Worm (Caenorhabditis elegans): ENCODE data around the gene eat-6.
A peak's percentile ranks its signal among the peaks of the same experiment; 100 is the strongest.

Gene eat-6

ce11 chrV:13129895-13130294 is at the start of gene eat-6:
Gene eat-6, minus strand, starts transcription at chrV:13129995.
- TF ChIP-seq sma-3 (GFP tag; optimal IDR thresholded peaks at IDR 0.05) (no peak), ztf-11 (tag; optimal IDR thresholded peaks at IDR 0.05) (no peak)

DNA sequence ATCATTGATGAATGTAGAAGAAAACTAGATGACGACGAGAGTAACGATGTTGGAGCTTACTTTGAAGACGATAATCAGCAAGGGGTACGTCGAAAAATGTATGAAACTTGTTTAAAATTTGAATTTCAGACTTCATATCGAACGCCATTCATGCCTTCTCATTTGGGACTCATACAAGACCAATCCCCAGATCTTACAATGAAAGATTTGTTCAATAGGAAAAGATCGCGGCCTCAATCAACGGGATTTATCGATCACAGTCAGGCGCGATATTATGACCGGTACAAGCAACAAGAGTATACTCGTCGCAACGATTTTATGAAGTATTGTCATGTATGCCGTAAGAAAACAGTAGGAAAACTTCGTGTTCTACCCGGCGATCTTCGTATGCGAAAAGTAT is 47.0 kb upstream of the eat-6 start:
- TF ChIP-seq elt-1 (tag; optimal IDR thresholded peaks at IDR 0.05): no peak
- no peak for TF ChIP-seq nhr-23 (tag; optimal IDR thresholded peaks at IDR 0.05)
- TF ChIP-seq Y55F3AM.14 (GFP tag; optimal IDR thresholded peaks at IDR 0.05): no peak
- TF ChIP-seq nhr-21 (tag; optimal IDR thresholded peaks at IDR 0.05): no peak

- TF ChIP-seq unc-55 (GFP tag; optimal IDR thresholded peaks at IDR 0.05): peak; percentile 51
- TF ChIP-seq unc-39 (tag; optimal IDR thresholded peaks at IDR 0.05): no peak
- TF ChIP-seq sma-9 (GFP tag; optimal IDR thresholded peaks at IDR 0.05): peak; percentile 35
- no peak for TF ChIP-seq sma-9 (tag; optimal IDR thresholded peaks at IDR 0.05)
- TF ChIP-seq mab-5 (tag; optimal IDR thresholded peaks at IDR 0.05): peak; percentile 28
- TF ChIP-seq nhr-77 (tag; optimal IDR thresholded peaks at IDR 0.05): no peak
- TF ChIP-seq lin-11 (tag; optimal IDR thresholded peaks at IDR 0.05): peak; percentile 25
- no peak for TF ChIP-seq alr-1 (tag; optimal IDR thresholded peaks at IDR 0.05)
- TF ChIP-seq sma-3 (GFP tag; optimal IDR thresholded peaks at IDR 0.05): peak; percentile 43
- peak; percentile 6 for TF ChIP-seq ama-1 (optimal IDR thresholded peaks at IDR 0.05)
- TF ChIP-seq lsy-2 (tag; optimal IDR thresholded peaks at IDR 0.05): no peak
- TF ChIP-seq mdl-1 (tag; optimal IDR thresholded peaks at IDR 0.05): peak in 1 of 2 experiments; percentile 9
- peak; percentile 36 for TF ChIP-seq snpc-4 (tag; optimal IDR thresholded peaks at IDR 0.05)
- no peak for TF ChIP-seq nhr-23 (tag; optimal IDR thresholded peaks at IDR 0.05)
- TF ChIP-seq nhr-6 (tag; optimal IDR thresholded peaks at IDR 0.05): no peak
- TF ChIP-seq crh-2 (tag; optimal IDR thresholded peaks at IDR 0.05): no peak
- peak; percentile 22 for TF ChIP-seq C34F6.9 (tag; optimal IDR thresholded peaks at IDR 0.05)
- TF ChIP-seq gmeb-1 (tag; optimal IDR thresholded peaks at IDR 0.05): peak; percentile 60
- peak; percentile 30 for TF ChIP-seq lin-13 (GFP tag; optimal IDR thresholded peaks at IDR 0.05)
- no peak for TF ChIP-seq blmp-1 (tag; optimal IDR thresholded peaks at IDR 0.05; ENCODE audit: insufficient read depth)
Observed at ce11 chrV:13176117-13176753, 46.4 kb upstream of the eat-6 start, which contains the start of gene him-17. Gene him-17, plus strand, starts transcription at chrV:13176711.

DNA sequence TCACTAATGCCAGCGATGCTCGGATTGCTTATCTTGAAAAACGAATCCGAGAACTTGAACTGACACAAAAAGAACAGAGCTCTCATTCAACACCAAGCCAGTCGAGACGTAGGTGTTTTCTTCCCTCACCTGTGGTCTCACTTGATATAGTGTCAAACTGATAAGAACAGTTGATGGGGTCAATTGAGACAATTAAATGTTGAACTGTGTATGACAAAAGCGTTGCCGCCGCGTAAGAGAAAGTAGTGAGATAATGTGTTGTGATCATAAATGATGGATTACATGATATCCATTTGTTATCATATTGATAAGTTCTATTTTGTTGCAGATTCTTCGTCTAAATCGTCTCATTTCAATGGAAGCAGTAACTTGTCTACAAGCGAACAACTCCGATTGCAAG is 43.9 kb upstream of the eat-6 start:
- no peak for TF ChIP-seq gmeb-1 (tag; optimal IDR thresholded peaks at IDR 0.05)
- peak; percentile 32 for TF ChIP-seq fos-1 (tag; optimal IDR thresholded peaks at IDR 0.05)
- TF ChIP-seq ZK546.5 (tag; optimal IDR thresholded peaks at IDR 0.05): no peak
- TF ChIP-seq mdl-1 (tag; optimal IDR thresholded peaks at IDR 0.05): no peak
- no peak for TF ChIP-seq skn-1 (tag; optimal IDR thresholded peaks at IDR 0.05)
- TF ChIP-seq sma-3 (GFP tag; optimal IDR thresholded peaks at IDR 0.05): no peak
- peak; percentile 47 for TF ChIP-seq sma-9 (GFP tag; optimal IDR thresholded peaks at IDR 0.05)
- TF ChIP-seq sma-9 (tag; optimal IDR thresholded peaks at IDR 0.05): no peak

ce11 chrV:13170497-13170896 is 40.7 kb upstream of the eat-6 start:
- TF ChIP-seq ztf-1 (GFP tag; conservative IDR thresholded peaks at IDR 0.05) (no peak), peb-1 (tag; optimal IDR thresholded peaks at IDR 0.05) (no peak), lin-39 (tag; optimal IDR thresholded peaks at IDR 0.05) (no peak)

DNA sequence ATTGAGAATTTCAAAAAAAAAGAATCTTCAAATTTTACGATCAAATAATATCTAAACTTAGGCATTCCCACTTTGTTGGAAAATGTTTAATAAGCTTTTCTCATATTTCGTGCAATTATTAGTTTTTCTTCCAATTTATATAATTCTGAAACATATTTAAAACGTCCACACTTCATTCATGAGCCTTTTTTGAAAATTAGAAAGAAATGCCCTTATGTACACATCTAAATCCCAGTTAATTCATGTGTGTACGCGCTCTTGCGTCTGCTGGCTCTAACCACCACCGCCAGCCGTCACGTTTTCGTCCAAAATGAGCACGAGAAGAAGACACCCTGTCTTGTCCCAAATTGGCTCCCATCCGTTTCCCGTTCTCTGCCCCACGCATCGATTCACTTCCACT is 36.8 kb upstream of the eat-6 start:
- TF ChIP-seq sma-3 (GFP tag; optimal IDR thresholded peaks at IDR 0.05): no peak
- no peak for TF ChIP-seq nhr-12 (tag; optimal IDR thresholded peaks at IDR 0.05)
- TF ChIP-seq peb-1 (tag; optimal IDR thresholded peaks at IDR 0.05): no peak
- no peak for TF ChIP-seq ama-1 (optimal IDR thresholded peaks at IDR 0.05)
- no peak for TF ChIP-seq ztf-4 (tag; optimal IDR thresholded peaks at IDR 0.05)
- TF ChIP-seq sem-4 (tag; optimal IDR thresholded peaks at IDR 0.05): no peak
- no peak for TF ChIP-seq aly-2 (tag; optimal IDR thresholded peaks at IDR 0.05)
- no peak for TF ChIP-seq nhr-10 (tag; optimal IDR thresholded peaks at IDR 0.05)
- peak; percentile 6 for TF ChIP-seq unc-55 (GFP tag; optimal IDR thresholded peaks at IDR 0.05)
- TF ChIP-seq nhr-77 (tag; optimal IDR thresholded peaks at IDR 0.05): no peak
- TF ChIP-seq lin-39 (tag; optimal IDR thresholded peaks at IDR 0.05): no peak
- TF ChIP-seq elt-3 (tag; optimal IDR thresholded peaks at IDR 0.05): no peak
- no peak for TF ChIP-seq elt-1 (tag; optimal IDR thresholded peaks at IDR 0.05)
- peak; percentile 35 for TF ChIP-seq zag-1 (tag; optimal IDR thresholded peaks at IDR 0.05)
- TF ChIP-seq lin-11 (tag; optimal IDR thresholded peaks at IDR 0.05): no peak
- TF ChIP-seq gmeb-1 (tag; optimal IDR thresholded peaks at IDR 0.05): no peak

Data from whole organism, L2 larva.